Fruit fly (Drosophila melanogaster) whole organism, embryonic: Measurements from ENCODE around the gene Pdhb.
A peak's percentile ranks its signal among the peaks of the same experiment; 100 is the strongest.

Experiments used
- Abd-B ChIP-seq: fragments of 200-800 bp; sonication (Bioruptor generic); optimal IDR thresholded peaks from 2 replicates; lab custom pipeline; 2018; ENCODE audit warnings: missing biosample characterization, mild to moderate bottlenecking, missing genetic modification characterization, moderate library complexity
- CG10654 ChIP-seq: fragments of 200-800 bp; sonication (Bioruptor generic); optimal IDR thresholded peaks from 2 replicates; lab custom pipeline; 2016; ENCODE audit warnings: missing biosample characterization, missing genetic modification characterization
- CG11398 ChIP-seq: fragments of 200-800 bp; sonication (Bioruptor generic); optimal IDR thresholded peaks from 2 replicates; lab custom pipeline; 2016; ENCODE audit warnings: missing biosample characterization, missing genetic modification characterization
- CG12236 ChIP-seq: fragments of 200-800 bp; sonication (Bioruptor generic); optimal IDR thresholded peaks from 2 replicates; lab custom pipeline; 2016; ENCODE audit warnings: missing biosample characterization, missing genetic modification characterization
- CG14014 ChIP-seq: fragments of 200-800 bp; sonication (Bioruptor generic); IDR thresholded peaks from 2 replicates; pipeline ENCODE4 v1.3.6; 2022; ENCODE audit warnings: missing biosample characterization, missing genetic modification characterization
- CG1603 ChIP-seq: fragments of 200-800 bp; sonication (Bioruptor generic); optimal IDR thresholded peaks from 2 replicates; lab custom pipeline; 2019; ENCODE audit warnings: missing biosample characterization, mild to moderate bottlenecking, missing genetic modification characterization, moderate library complexity
- CG16813 ChIP-seq: fragments of 200-800 bp; sonication (Bioruptor generic); IDR thresholded peaks from 3 replicates; pipeline ENCODE4 v1.3.6; 2022; ENCODE audit warnings: missing biosample characterization, missing genetic modification characterization; ENCODE audit not compliant: partially characterized antibody
- CG17361 ChIP-seq: fragments of 200-800 bp; sonication (Bioruptor generic); IDR thresholded peaks from 3 replicates; pipeline ENCODE4 v1.3.6; 2022; ENCODE audit warnings: missing biosample characterization, missing genetic modification characterization
- CG17612 ChIP-seq: fragments of 200-800 bp; sonication (Bioruptor generic); IDR thresholded peaks from 2 replicates; pipeline ENCODE4 v1.3.6; 2022; ENCODE audit warnings: missing biosample characterization, missing genetic modification characterization
- CG17912 ChIP-seq: fragments of 200-800 bp; sonication (Bioruptor generic); optimal IDR thresholded peaks from 2 replicates; lab custom pipeline; 2018; ENCODE audit warnings: missing biosample characterization, mild to moderate bottlenecking, missing genetic modification characterization
- CG18011 ChIP-seq: fragments of 200-800 bp; sonication (Bioruptor generic); optimal IDR thresholded peaks from 2 replicates; lab custom pipeline; 2017; ENCODE audit warnings: missing biosample characterization, missing genetic modification characterization, mild to moderate bottlenecking, moderate library complexity, missing genotype
- CG2120 ChIP-seq: fragments of 200-800 bp; sonication (Bioruptor generic); optimal IDR thresholded peaks from 3 replicates; lab custom pipeline; 2016; ENCODE audit warnings: missing biosample characterization, missing genetic modification characterization
- CG3163 ChIP-seq: fragments of 200-800 bp; sonication (Bioruptor generic); optimal IDR thresholded peaks from 3 replicates; lab custom pipeline; 2016; ENCODE audit warnings: missing biosample characterization, missing genetic modification characterization
- CG34224 ChIP-seq: fragments of 200-800 bp; sonication (Bioruptor generic); IDR thresholded peaks from 3 replicates; pipeline ENCODE4 v1.3.6; 2022; ENCODE audit warnings: missing biosample characterization, missing genetic modification characterization; ENCODE audit not compliant: partially characterized antibody
- CG5245 ChIP-seq: fragments of 200-800 bp; sonication (Bioruptor generic); optimal IDR thresholded peaks from 3 replicates; lab custom pipeline; 2016; ENCODE audit warnings: missing biosample characterization, missing genetic modification characterization
- CG6254 ChIP-seq: fragments of 200-800 bp; sonication (Bioruptor generic); optimal IDR thresholded peaks from 3 replicates; lab custom pipeline; 2017; ENCODE audit warnings: mild to moderate bottlenecking, missing biosample characterization, missing genetic modification reagents, missing genetic modification characterization
- CG6813 ChIP-seq: fragments of 200-800 bp; sonication (Bioruptor generic); optimal IDR thresholded peaks from 2 replicates; lab custom pipeline; 2017; ENCODE audit warnings: missing biosample characterization, missing genetic modification characterization, mild to moderate bottlenecking, moderate library complexity, missing genetic modification reagents
- CG8290 ChIP-seq, 3 experiments: fragments of 200-800 bp; sonication (Bioruptor generic); optimal IDR thresholded peaks; 2 replicates each; lab custom pipeline; 2016 to 2019; ENCODE audit warnings: missing biosample characterization in 3 of 3, missing genetic modification characterization in 3 of 3, mild to moderate bottlenecking in 2 of 3, moderate library complexity in 1 of 3
- CG9609 ChIP-seq: fragments of 200-800 bp; sonication (Bioruptor generic); optimal IDR thresholded peaks from 3 replicates; lab custom pipeline; 2016; ENCODE audit warnings: missing biosample characterization, missing genetic modification characterization
- CG9876 ChIP-seq: fragments of 200-800 bp; sonication (Bioruptor generic); optimal IDR thresholded peaks from 2 replicates; lab custom pipeline; 2016; ENCODE audit warnings: missing biosample characterization, missing genetic modification characterization
- D19A ChIP-seq: fragments of 200-800 bp; optimal IDR thresholded peaks from 3 replicates; lab custom pipeline; 2019; ENCODE audit warnings: missing biosample characterization, mild to moderate bottlenecking, missing genetic modification characterization, moderate library complexity
- Dll ChIP-seq: fragments of 200-800 bp; sonication (Bioruptor generic); IDR thresholded peaks from 4 replicates; pipeline ENCODE4 v1.3.6; 2022; ENCODE audit warnings: missing biosample characterization, missing genetic modification characterization; ENCODE audit not compliant: partially characterized antibody
- E2f1 ChIP-seq: fragments of 200-800 bp; sonication (Bioruptor generic); IDR thresholded peaks from 2 replicates; pipeline ENCODE4 v1.3.6; 2022; ENCODE audit warnings: missing biosample characterization, missing genetic modification characterization
- E2f2 ChIP-seq: fragments of 200-800 bp; sonication (Bioruptor generic); IDR thresholded peaks from 2 replicates; pipeline ENCODE4 v1.3.6; 2022; ENCODE audit warnings: missing biosample characterization, missing genetic modification characterization
- Elba2 ChIP-seq: fragments of 200-800 bp; sonication (Bioruptor generic); optimal IDR thresholded peaks from 3 replicates; lab custom pipeline; 2016; ENCODE audit warnings: missing biosample characterization, missing genetic modification characterization
- Jarid2 ChIP-seq: fragments of 200-800 bp; sonication (Bioruptor generic); optimal IDR thresholded peaks from 3 replicates; lab custom pipeline; 2017; ENCODE audit warnings: mild to moderate bottlenecking, missing biosample characterization, missing genetic modification reagents, missing genetic modification characterization
- Lhr ChIP-seq: fragments of 200-800 bp; sonication (Bioruptor generic); optimal IDR thresholded peaks from 3 replicates; lab custom pipeline; 2017; ENCODE audit warnings: mild to moderate bottlenecking, missing biosample characterization, missing genetic modification reagents, missing genetic modification characterization
- Meics ChIP-seq: fragments of 200-800 bp; sonication (Bioruptor generic); optimal IDR thresholded peaks from 2 replicates; lab custom pipeline; 2017; ENCODE audit warnings: missing biosample characterization, mild to moderate bottlenecking, missing genetic modification characterization
- Mes4 ChIP-seq: fragments of 200-800 bp; sonication (Bioruptor generic); optimal IDR thresholded peaks from 2 replicates; lab custom pipeline; 2016; ENCODE audit warnings: missing biosample characterization, missing genetic modification characterization
- NC2α ChIP-seq: fragments of 200-800 bp; sonication (Bioruptor generic); optimal IDR thresholded peaks from 2 replicates; lab custom pipeline; 2016; ENCODE audit warnings: missing biosample characterization, missing genetic modification characterization
- NFAT ChIP-seq: fragments of 200-800 bp; sonication (Bioruptor generic); IDR thresholded peaks from 2 replicates; pipeline ENCODE4 v1.3.6; 2022; ENCODE audit warnings: missing biosample characterization, missing genetic modification characterization
- Oli ChIP-seq: fragments of 200-800 bp; sonication (Bioruptor generic); optimal IDR thresholded peaks from 2 replicates; lab custom pipeline; 2018; ENCODE audit warnings: missing biosample characterization, mild to moderate bottlenecking, missing genetic modification characterization, moderate library complexity
- Scr ChIP-seq: fragments of 200-800 bp; sonication (Bioruptor generic); IDR thresholded peaks from 2 replicates; pipeline ENCODE4 v1.3.6; 2022; ENCODE audit warnings: missing biosample characterization, missing genetic modification characterization; ENCODE audit not compliant: partially characterized antibody
- bab2 ChIP-seq: fragments of 200-800 bp; sonication (Bioruptor generic); optimal IDR thresholded peaks from 2 replicates; lab custom pipeline; 2016; ENCODE audit warnings: missing biosample characterization, missing genetic modification characterization
- da ChIP-seq: fragments of 200-800 bp; sonication (Bioruptor generic); optimal IDR thresholded peaks from 2 replicates; lab custom pipeline; 2016; ENCODE audit warnings: missing biosample characterization, missing genetic modification characterization
- dan ChIP-seq: fragments of 200-800 bp; sonication (Bioruptor generic); IDR thresholded peaks from 2 replicates; pipeline ENCODE4 v1.3.6; 2022; ENCODE audit warnings: missing biosample characterization, missing genetic modification characterization
- dmrt99B ChIP-seq: fragments of 200-800 bp; sonication (Bioruptor generic); optimal IDR thresholded peaks from 2 replicates; lab custom pipeline; 2018; ENCODE audit warnings: missing biosample characterization, mild to moderate bottlenecking, missing genetic modification characterization, moderate library complexity
- fd64A ChIP-seq: fragments of 200-800 bp; sonication (Bioruptor generic); optimal IDR thresholded peaks from 3 replicates; lab custom pipeline; 2018; ENCODE audit warnings: missing biosample characterization, mild to moderate bottlenecking, missing genetic modification characterization
- gt ChIP-seq: fragments of 200-800 bp; sonication (Bioruptor generic); IDR thresholded peaks from 2 replicates; pipeline ENCODE4 v1.3.6; 2022; ENCODE audit warnings: missing biosample characterization, missing genetic modification characterization
- lola ChIP-seq, 3 experiments: fragments of >200 bp in 2 of 3; fragments of 200-800 bp in 1 of 3; sonication (Bioruptor generic) in 1 of 3; optimal IDR thresholded peaks; 2 replicates each; lab custom pipeline; 2017 to 2019; ENCODE audit warnings: missing biosample characterization in 3 of 3, missing genetic modification characterization in 3 of 3, mild to moderate bottlenecking in 1 of 3, moderate library complexity in 1 of 3
- pho ChIP-seq: fragments of 200-800 bp; sonication (Bioruptor generic); optimal IDR thresholded peaks from 2 replicates; lab custom pipeline; 2016; ENCODE audit warnings: missing biosample characterization, missing genetic modification characterization
- psq ChIP-seq: fragments of 200-800 bp; sonication (Bioruptor generic); optimal IDR thresholded peaks from 2 replicates; lab custom pipeline; 2017; ENCODE audit warnings: missing biosample characterization, missing genetic modification characterization
- sc ChIP-seq, 3 experiments: fragments of >200 bp in 2 of 3; fragments of 200-800 bp in 1 of 3; sonication (Bioruptor generic) in 1 of 3; optimal IDR thresholded peaks; 2 replicates in 2 of 3; 3 replicates in 1 of 3; lab custom pipeline; 2017; ENCODE audit warnings: mild to moderate bottlenecking in 1 of 3, missing biosample characterization in 1 of 3, missing genetic modification characterization in 1 of 3, missing genetic modification reagents in 1 of 3
- slbo ChIP-seq: fragments of 200-800 bp; sonication (Bioruptor generic); IDR thresholded peaks from 2 replicates; pipeline ENCODE4 v1.3.6; 2022; ENCODE audit warnings: missing biosample characterization, missing genetic modification characterization
- sob ChIP-seq: fragments of 200-800 bp; sonication (Bioruptor generic); IDR thresholded peaks from 2 replicates; pipeline ENCODE4 v1.3.6; 2022; ENCODE audit warnings: missing biosample characterization, missing genetic modification characterization
- ssp ChIP-seq: fragments of 200-800 bp; sonication (Bioruptor generic); IDR thresholded peaks from 2 replicates; pipeline ENCODE4 v1.3.6; 2022; ENCODE audit warnings: missing biosample characterization, missing genetic modification characterization
- twi ChIP-seq: fragments of 200-800 bp; optimal IDR thresholded peaks from 2 replicates; lab custom pipeline; 2019; ENCODE audit warnings: missing biosample characterization, mild to moderate bottlenecking, missing genetic modification characterization, moderate library complexity

The Pdhb gene

DNA sequence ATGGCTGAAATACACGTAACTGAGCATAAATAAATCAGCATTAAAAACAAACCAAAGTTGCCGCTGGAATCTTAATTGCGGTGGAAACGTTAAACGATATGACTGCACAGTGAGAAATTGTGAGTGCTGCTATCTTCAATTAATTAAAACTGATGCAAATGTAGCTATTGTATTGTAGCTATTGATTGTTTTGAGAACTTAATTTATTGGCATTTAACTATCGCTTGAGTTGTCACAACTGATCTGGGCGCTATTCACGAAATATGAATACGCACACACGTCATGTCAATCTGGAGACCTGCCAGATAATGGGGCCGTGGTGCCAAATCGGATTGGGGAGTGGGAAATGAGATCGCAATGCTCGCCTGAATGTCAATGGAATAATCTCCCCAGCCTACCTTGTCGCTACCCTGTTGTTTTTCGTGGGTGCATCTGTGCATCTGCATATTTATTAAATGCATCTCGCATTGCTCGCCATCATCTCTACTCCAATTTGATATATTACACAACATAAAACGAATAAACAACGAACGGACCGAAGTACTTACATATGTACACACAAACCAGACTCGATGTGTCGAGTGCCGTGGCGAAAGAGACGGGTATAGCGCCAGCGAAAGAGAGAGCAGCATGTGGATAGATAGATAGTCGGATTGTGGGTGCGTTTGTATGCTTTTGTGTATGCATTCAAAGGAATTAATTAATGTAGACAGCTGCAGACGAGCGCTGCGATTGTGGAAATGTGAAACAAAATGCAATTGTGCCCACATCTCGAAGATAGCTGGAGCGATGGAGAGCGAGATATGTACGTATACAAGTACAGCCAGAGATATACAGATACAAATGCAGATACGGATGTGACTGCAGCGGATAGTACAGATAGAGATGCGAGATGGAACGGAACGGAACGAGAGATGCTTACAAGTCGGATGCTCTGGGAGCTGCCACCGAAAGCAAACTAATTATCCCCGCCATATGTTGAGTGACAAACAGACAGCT, 29.1 kb upstream of the Pdhb start (continued):
- TF ChIP-seq sc (optimal IDR thresholded peaks at IDR 0.05; lab: Kevin White, UChicago): no peak
- peak; percentile 6 for TF ChIP-seq sc (GFP tag; optimal IDR thresholded peaks at IDR 0.05; lab: Kevin White, UChicago)
- TF ChIP-seq twi (tag; lab: Kevin White, UChicago): peak; percentile 89
- peak; percentile 44 for TF ChIP-seq CG6813 (GFP tag; lab: Kevin White, UChicago)
- no peak for TF ChIP-seq ssp (GFP tag; lab: Robert Waterston, UW)
- TF ChIP-seq D19A: peak; percentile 21
- TF ChIP-seq CG10654 (GFP tag; lab: Kevin White, UChicago): no peak
- TF ChIP-seq Dll: no peak
- TF ChIP-seq Scr: no peak
- TF ChIP-seq E2f1 (GFP tag; lab: Robert Waterston, UW): no peak
- TF ChIP-seq dan: no peak
- peak; percentile 42 for TF ChIP-seq CG6254 (GFP tag; lab: Kevin White, UChicago)
- no peak for TF ChIP-seq CG2120 (GFP tag; lab: Kevin White, UChicago)
- no peak for TF ChIP-seq CG9876
- no peak for TF ChIP-seq CG8290 (GFP tag; optimal IDR thresholded peaks at IDR 0.05; lab: Kevin White, UChicago)
- peak; percentile 9 to 10 for TF ChIP-seq CG8290 (tag; optimal IDR thresholded peaks at IDR 0.05; lab: Kevin White, UChicago)
- TF ChIP-seq NC2α (GFP tag; lab: Kevin White, UChicago): no peak
- TF ChIP-seq NFAT (GFP tag; lab: Robert Waterston, UW): no peak
- TF ChIP-seq Mes4 (GFP tag; lab: Kevin White, UChicago): no peak
- peak; percentile 21 for TF ChIP-seq Lhr (GFP tag; lab: Kevin White, UChicago)
- no peak for TF ChIP-seq Elba2 (GFP tag; lab: Kevin White, UChicago)
- TF ChIP-seq Jarid2 (GFP tag; lab: Kevin White, UChicago): no peak
- no peak for TF ChIP-seq CG12236 (GFP tag; lab: Kevin White, UChicago)
- TF ChIP-seq CG18011 (GFP tag; lab: Kevin White, UChicago): no peak
- no peak for TF ChIP-seq gt (GFP tag; lab: Robert Waterston, UW)
- TF ChIP-seq slbo (GFP tag; lab: Robert Waterston, UW): no peak
- peak in 1 of 3 experiments; percentile 8 for TF ChIP-seq lola (GFP tag; optimal IDR thresholded peaks at IDR 0.05; lab: Kevin White, UChicago)
- no peak for TF ChIP-seq CG9609 (GFP tag; lab: Kevin White, UChicago)
- TF ChIP-seq pho: no peak
- no peak for TF ChIP-seq Abd-B (GFP tag; lab: Kevin White, UChicago)
- TF ChIP-seq psq (GFP tag; lab: Kevin White, UChicago): no peak
- TF ChIP-seq E2f2 (GFP tag; lab: Robert Waterston, UW): no peak
- TF ChIP-seq CG16813 (GFP tag; lab: Robert Waterston, UW): no peak
- TF ChIP-seq dmrt99B: peak; percentile 14
- TF ChIP-seq da (GFP tag; lab: Kevin White, UChicago): no peak
- TF ChIP-seq sob (GFP tag; lab: Robert Waterston, UW): no peak
- no peak for TF ChIP-seq CG11398
- TF ChIP-seq CG1603: peak; percentile 30
- no peak for TF ChIP-seq CG17612 (GFP tag; lab: Robert Waterston, UW)
- TF ChIP-seq CG5245 (GFP tag; lab: Kevin White, UChicago): no peak
- TF ChIP-seq bab2: peak; percentile 46
- TF ChIP-seq fd64A (GFP tag; lab: Kevin White, UChicago): peak; percentile 48
- 0 out of 3 replicates have a peak, but pooled peaks have one; percentile 12 for TF ChIP-seq CG17361
- no peak for TF ChIP-seq CG3163 (GFP tag; lab: Kevin White, UChicago)
- no peak for TF ChIP-seq CG34224 (GFP tag; lab: Robert Waterston, UW)
- no peak for TF ChIP-seq CG14014 (GFP tag; lab: Robert Waterston, UW)
- peak; percentile 27 for TF ChIP-seq CG17912 (GFP tag; lab: Kevin White, UChicago)
- TF ChIP-seq Oli (tag; lab: Kevin White, UChicago): no peak
- TF ChIP-seq Meics (GFP tag; lab: Kevin White, UChicago): no peak
